Worm (Caenorhabditis elegans) whole organism, L2 larva: ENCODE results near the gene unc-4.

Source experiments
- C34F6.9 ChIP-seq: fragments of 150-350 bp; optimal IDR thresholded peaks from 2 replicates; lab custom pipeline; 2014; ENCODE audit warnings: missing biosample characterization, missing genetic modification characterization
- R02D3.7 ChIP-seq: fragments of 150-350 bp; optimal IDR thresholded peaks from 2 replicates; lab custom pipeline; 2014; ENCODE audit warnings: missing biosample characterization, missing genetic modification characterization
- Y55F3AM.14 ChIP-seq: fragments of 200-800 bp; sonication (Bioruptor generic); optimal IDR thresholded peaks from 2 replicates; lab custom pipeline; 2018; ENCODE audit warnings: mild to moderate bottlenecking, missing genetic modification characterization, missing compliant biosample characterization
- ZK546.5 ChIP-seq: sonication (generic microtip); optimal IDR thresholded peaks from 2 replicates; lab custom pipeline; 2017; ENCODE audit warnings: missing biosample characterization, missing genetic modification characterization
- alr-1 ChIP-seq: fragments of 150-350 bp; optimal IDR thresholded peaks from 2 replicates; lab custom pipeline; 2014; ENCODE audit warnings: missing biosample characterization, missing genetic modification characterization
- aly-2 ChIP-seq: fragments of 150-350 bp; optimal IDR thresholded peaks from 2 replicates; lab custom pipeline; 2014; ENCODE audit warnings: missing biosample characterization, missing genetic modification characterization
- ama-1 ChIP-seq: fragments of 150-350 bp; optimal IDR thresholded peaks from 2 replicates; lab custom pipeline; 2018; ENCODE audit warnings: inconsistent platforms
- ceh-82 ChIP-seq: fragments of 150-350 bp; optimal IDR thresholded peaks from 2 replicates; lab custom pipeline; 2014; ENCODE audit warnings: missing biosample characterization, missing genetic modification characterization
- crh-2 ChIP-seq: sonication (generic microtip); optimal IDR thresholded peaks from 2 replicates; lab custom pipeline; 2017; ENCODE audit warnings: missing biosample characterization, missing genetic modification characterization
- dmd-4 ChIP-seq: sonication (generic microtip); optimal IDR thresholded peaks from 2 replicates; lab custom pipeline; 2017; ENCODE audit warnings: missing biosample characterization, missing genetic modification characterization
- egl-27 ChIP-seq: sonication (generic microtip); optimal IDR thresholded peaks from 3 replicates; lab custom pipeline; 2017; ENCODE audit warnings: missing biosample characterization, missing genetic modification reagents, missing genetic modification characterization
- elt-3 ChIP-seq: sonication (generic microtip); optimal IDR thresholded peaks from 2 replicates; lab custom pipeline; 2017; ENCODE audit warnings: missing biosample characterization, missing genetic modification characterization
- fos-1 ChIP-seq: fragments of 150-350 bp; optimal IDR thresholded peaks from 2 replicates; lab custom pipeline; 2014; ENCODE audit warnings: missing biosample characterization, missing genetic modification characterization
- gmeb-1 ChIP-seq: fragments of 150-350 bp; optimal IDR thresholded peaks from 2 replicates; lab custom pipeline; 2014; ENCODE audit warnings: missing biosample characterization, missing genetic modification characterization
- lin-11 ChIP-seq: fragments of 150-350 bp; sonication (generic microtip); optimal IDR thresholded peaks from 2 replicates; lab custom pipeline; 2014; ENCODE audit warnings: missing biosample characterization, missing genetic modification characterization, inconsistent platforms, mixed read lengths
- lin-13 ChIP-seq: fragments of 150-350 bp; optimal IDR thresholded peaks from 2 replicates; lab custom pipeline; 2014; ENCODE audit warnings: missing biosample characterization, missing genetic modification reagents, missing genetic modification characterization
- lin-39 ChIP-seq: fragments of 150-350 bp; optimal IDR thresholded peaks from 2 replicates; lab custom pipeline; 2014; ENCODE audit warnings: missing biosample characterization, missing genetic modification reagents, missing genetic modification characterization
- lsy-2 ChIP-seq, 2 experiments: fragments of 150-350 bp in 1 of 2; sonication (generic microtip) in 1 of 2; optimal IDR thresholded peaks; 2 replicates each; lab custom pipeline; 2014 to 2017; ENCODE audit warnings: missing biosample characterization in 2 of 2, missing genetic modification characterization in 2 of 2
- mab-5 ChIP-seq: fragments of 150-350 bp; optimal IDR thresholded peaks from 2 replicates; lab custom pipeline; 2014; ENCODE audit warnings: missing biosample characterization, missing genetic modification characterization
- mbf-1 ChIP-seq: sonication (generic microtip); optimal IDR thresholded peaks from 2 replicates; lab custom pipeline; 2017; ENCODE audit warnings: missing biosample characterization, missing genetic modification characterization
- mdl-1 ChIP-seq, 2 experiments: fragments of 150-350 bp in 1 of 2; sonication (generic microtip) in 1 of 2; optimal IDR thresholded peaks; 2 replicates each; lab custom pipeline; 2017; ENCODE audit warnings: missing biosample characterization in 2 of 2, missing genetic modification characterization in 2 of 2
- nhr-10 ChIP-seq: sonication (generic microtip); optimal IDR thresholded peaks from 2 replicates; lab custom pipeline; 2017; ENCODE audit warnings: missing biosample characterization, missing genetic modification characterization
- nhr-11 ChIP-seq: fragments of 150-350 bp; optimal IDR thresholded peaks from 2 replicates; lab custom pipeline; 2014; ENCODE audit warnings: missing biosample characterization, missing genetic modification characterization
- nhr-12 ChIP-seq: fragments of 150-350 bp; optimal IDR thresholded peaks from 2 replicates; lab custom pipeline; 2014; ENCODE audit warnings: missing biosample characterization, missing genetic modification characterization
- nhr-21 ChIP-seq: fragments of 150-350 bp; optimal IDR thresholded peaks from 2 replicates; lab custom pipeline; 2014; ENCODE audit warnings: missing biosample characterization, missing genetic modification characterization
- nhr-23 ChIP-seq: fragments of 150-350 bp; optimal IDR thresholded peaks from 2 replicates; lab custom pipeline; 2014; ENCODE audit warnings: missing biosample characterization, missing genetic modification reagents, missing genetic modification characterization
- nhr-77 ChIP-seq: fragments of 150-350 bp; optimal IDR thresholded peaks from 2 replicates; lab custom pipeline; 2014; ENCODE audit warnings: missing biosample characterization, missing genetic modification characterization
- peb-1 ChIP-seq: fragments of 150-350 bp; optimal IDR thresholded peaks from 2 replicates; lab custom pipeline; 2014; ENCODE audit warnings: missing biosample characterization, missing genetic modification characterization
- skn-1 ChIP-seq: sonication (generic microtip); optimal IDR thresholded peaks from 2 replicates; lab custom pipeline; 2017; ENCODE audit warnings: missing biosample characterization, missing genetic modification characterization
- sma-3 ChIP-seq: sonication (generic microtip); optimal IDR thresholded peaks from 2 replicates; lab custom pipeline; 2016; ENCODE audit warnings: missing genetic modification reagents, missing genetic modification characterization, missing compliant biosample characterization
- sma-9 ChIP-seq, 2 experiments: fragments of 150-350 bp in 1 of 2; sonication (generic microtip) in 1 of 2; optimal IDR thresholded peaks; 2 replicates each; lab custom pipeline; 2014 to 2016; ENCODE audit warnings: missing genetic modification characterization in 2 of 2, mild to moderate bottlenecking in 1 of 2, missing biosample characterization in 1 of 2, missing compliant biosample characterization in 1 of 2, missing genetic modification reagents in 1 of 2, moderate library complexity in 1 of 2
- snpc-4 ChIP-seq: fragments of 150-350 bp; optimal IDR thresholded peaks from 2 replicates; lab custom pipeline; 2014; ENCODE audit warnings: missing biosample characterization, missing genetic modification characterization
- zag-1 ChIP-seq: fragments of 150-350 bp; optimal IDR thresholded peaks from 2 replicates; lab custom pipeline; 2014; ENCODE audit warnings: missing biosample characterization, missing genetic modification characterization
- ztf-1 ChIP-seq: fragments of 200-800 bp; sonication (Bioruptor generic); conservative IDR thresholded peaks from 2 replicates; pipeline ENCODE4 v1.3.6; 2022; ENCODE audit warnings: missing genetic modification characterization, missing compliant biosample characterization
- ztf-11 ChIP-seq: sonication (generic microtip); optimal IDR thresholded peaks from 2 replicates; lab custom pipeline; 2017; ENCODE audit warnings: missing biosample characterization, missing genetic modification characterization

Gene unc-4

DNA sequence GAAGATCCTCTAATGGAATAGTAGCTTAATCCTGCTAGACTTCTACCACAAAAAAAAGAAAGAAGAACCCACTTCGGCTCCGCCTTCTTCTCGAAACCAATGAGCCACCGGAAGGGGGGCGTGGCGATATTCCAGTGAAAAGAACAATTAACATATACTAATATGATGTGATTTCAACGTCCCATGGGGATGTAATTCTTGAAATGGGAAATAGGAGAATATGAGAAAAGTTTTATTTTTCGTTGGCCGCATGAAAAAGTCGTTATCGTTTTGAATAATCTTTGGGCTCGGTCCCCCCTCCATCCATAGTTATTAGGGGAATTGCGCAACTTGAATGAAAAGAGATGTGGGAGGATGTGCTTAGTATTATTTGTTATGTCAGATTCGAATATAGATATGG, at the start of gene unc-4:
unc-4 (minus strand) TSS at position 101 of the 400 bp plus-strand sequence.
- TF ChIP-seq dmd-4 (tag; lab: Kevin White, UChicago) (no peak), crh-2 (tag; lab: Kevin White, UChicago) (no peak), elt-3 (tag; lab: Kevin White, UChicago) (no peak), snpc-4 (tag; lab: Kevin White, UChicago) (no peak), mdl-1 (tag; optimal IDR thresholded peaks at IDR 0.05; lab: Kevin White, UChicago) (no peak), ama-1 (lab: Kevin White, UChicago) (no peak), egl-27 (tag; lab: Kevin White, UChicago) (no peak), fos-1 (tag; lab: Kevin White, UChicago) (no peak), nhr-23 (no peak), peb-1 (tag; lab: Kevin White, UChicago) (no peak), nhr-12 (no peak), nhr-11 (tag; lab: Kevin White, UChicago) (no peak)
- TF ChIP-seq, all 48 proteins: peak for 0

DNA sequence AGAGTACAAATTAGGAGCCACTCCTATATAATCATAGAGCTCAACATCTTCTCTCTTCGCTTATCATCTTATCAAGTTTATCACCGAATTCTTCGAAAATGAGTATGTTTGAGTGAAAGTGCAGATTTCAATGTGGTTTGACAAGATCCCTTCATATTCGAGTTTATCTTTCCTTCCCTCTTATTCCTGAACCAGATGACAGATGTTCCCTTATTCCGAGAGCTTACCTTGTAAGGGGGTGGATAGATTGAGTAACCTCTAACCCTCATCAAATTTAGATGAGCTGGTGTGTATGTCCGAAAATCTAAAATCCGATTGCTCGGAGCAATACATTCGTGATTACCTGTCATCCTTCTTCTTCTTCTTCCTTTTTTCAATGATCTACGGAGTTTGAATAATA, 48.5 kb upstream of the unc-4 start:
- TF ChIP-seq mab-5 (no peak), nhr-21 (tag; lab: Kevin White, UChicago) (no peak), mdl-1 (tag; optimal IDR thresholded peaks at IDR 0.05; lab: Kevin White, UChicago) (no peak), R02D3.7 (tag; lab: Kevin White, UChicago) (no peak), lsy-2 (tag; optimal IDR thresholded peaks at IDR 0.05; lab: Kevin White, UChicago) (no peak), crh-2 (tag; lab: Kevin White, UChicago) (no peak), nhr-11 (tag; lab: Kevin White, UChicago) (no peak), sma-9 (GFP tag; optimal IDR thresholded peaks at IDR 0.05; lab: Kevin White, UChicago) (no peak), sma-9 (tag; optimal IDR thresholded peaks at IDR 0.05; lab: Kevin White, UChicago) (no peak), alr-1 (tag; lab: Kevin White, UChicago) (no peak), zag-1 (tag; lab: Kevin White, UChicago) (no peak), lin-11 (tag; lab: Kevin White, UChicago) (no peak), elt-3 (tag; lab: Kevin White, UChicago) (no peak), C34F6.9 (tag; lab: Kevin White, UChicago) (no peak), ztf-11 (tag; lab: Kevin White, UChicago) (no peak), lin-13 (no peak), gmeb-1 (tag; lab: Kevin White, UChicago) (no peak), mbf-1 (no peak), Y55F3AM.14 (GFP tag; lab: Kevin White, UChicago) (no peak)

DNA sequence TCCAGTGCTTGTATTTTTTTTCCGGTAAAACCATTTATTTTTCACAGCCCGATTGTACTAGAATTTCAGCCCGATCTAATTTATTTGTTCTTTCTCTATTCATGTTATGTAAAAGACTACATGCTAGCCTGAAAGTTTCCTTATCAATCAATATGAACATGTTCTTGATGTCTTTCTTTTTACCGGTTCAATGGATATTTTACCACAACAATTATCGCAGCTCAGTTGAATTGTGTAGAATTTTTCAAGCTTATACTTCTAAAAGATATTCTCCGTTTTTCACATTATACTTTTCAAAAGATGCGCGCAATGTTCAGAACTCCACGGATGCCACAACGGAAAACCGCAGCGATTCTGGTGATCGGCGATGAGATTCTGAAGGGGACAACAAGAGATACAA, 43.7 kb upstream of the unc-4 start, which contains the start of gene flad-1:
flad-1 (plus strand) TSS at position 301 of the 400 bp plus-strand sequence.
- no peak for TF ChIP-seq mab-5
- no peak for TF ChIP-seq gmeb-1 (tag; lab: Kevin White, UChicago)
- TF ChIP-seq nhr-21 (tag; lab: Kevin White, UChicago) = no peak
- TF ChIP-seq ZK546.5 (tag; lab: Kevin White, UChicago) = no peak
- TF ChIP-seq lsy-2 (tag; optimal IDR thresholded peaks at IDR 0.05; lab: Kevin White, UChicago) = no peak
- TF ChIP-seq elt-3 (tag; lab: Kevin White, UChicago) = no peak
- TF ChIP-seq ztf-11 (tag; lab: Kevin White, UChicago) = no peak
- no peak for TF ChIP-seq ztf-1 (GFP tag; lab: Robert Waterston, UW)
- no peak for TF ChIP-seq ama-1 (lab: Kevin White, UChicago)
- no peak for TF ChIP-seq sma-3 (GFP tag; lab: Kevin White, UChicago)
- no peak for TF ChIP-seq nhr-12
- TF ChIP-seq lin-39 = no peak
- TF ChIP-seq egl-27 (tag; lab: Kevin White, UChicago) = no peak
- no peak for TF ChIP-seq aly-2 (tag; lab: Kevin White, UChicago)
- TF ChIP-seq mbf-1 = no peak
- no peak for TF ChIP-seq dmd-4 (tag; lab: Kevin White, UChicago)
- TF ChIP-seq skn-1 (tag; lab: Kevin White, UChicago) = no peak
- no peak for TF ChIP-seq ceh-82 (tag; lab: Kevin White, UChicago)

DNA sequence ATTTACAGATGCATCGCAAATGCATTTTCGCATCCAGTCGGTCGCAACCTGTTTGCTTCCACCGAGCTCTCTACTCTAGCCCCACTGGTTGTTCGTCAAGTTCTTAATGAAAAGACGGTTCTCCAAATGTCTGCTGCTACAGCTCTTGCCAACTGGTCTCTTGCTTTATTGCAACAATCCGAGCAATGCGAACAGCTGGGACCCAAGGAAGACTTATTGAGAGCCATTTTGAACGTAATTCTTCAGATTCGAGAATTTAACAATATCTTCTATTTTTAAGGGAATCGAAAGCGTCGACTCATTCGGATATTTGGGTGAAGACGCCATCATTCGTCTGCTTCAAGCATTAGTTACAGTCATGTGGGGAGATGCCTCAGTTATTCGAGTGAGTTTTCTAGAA, 43.1 kb upstream of the unc-4 start:
- TF ChIP-seq aly-2 (tag; lab: Kevin White, UChicago) = no peak
- no peak for TF ChIP-seq nhr-10 (tag; lab: Kevin White, UChicago)
- no peak for TF ChIP-seq ZK546.5 (tag; lab: Kevin White, UChicago)
- TF ChIP-seq gmeb-1 (tag; lab: Kevin White, UChicago) = no peak
- no peak for TF ChIP-seq ztf-1 (GFP tag; lab: Robert Waterston, UW)
- TF ChIP-seq nhr-77 = no peak
